Worm (Caenorhabditis elegans): ENCODE results near the gene srg-27.

ce11 chrV:5314104-5314503 is 25.5 kb upstream of the srg-27 start, which contains the start of gene C10G8.2:
- TF ChIP-seq lin-11 (tag; optimal IDR thresholded peaks at IDR 0.05) (no peak), sox-2 (GFP tag; IDR thresholded peaks at IDR 0.05) (no peak), unc-42 (tag; optimal IDR thresholded peaks at IDR 0.05) (no peak), nfya-1 (tag; optimal IDR thresholded peaks at IDR 0.05) (no peak), ceh-9 (tag; optimal IDR thresholded peaks at IDR 0.05) (no peak), pha-4 (tag; optimal IDR thresholded peaks at IDR 0.05) (no peak)

Data from whole organism, late embryonic.